Fruit fly (Drosophila melanogaster) whole organism, prepupa: ENCODE data around the gene NitFhit.

ENCODE experiments used
- Blimp-1 ChIP-seq: fragments of 200-800 bp; sonication (Bioruptor generic); optimal IDR thresholded peaks from 3 replicates; lab custom pipeline; 2017; ENCODE audit warnings: missing biosample characterization, missing genetic modification characterization, mild to moderate bottlenecking, moderate library complexity, missing genetic modification reagents
- CG10669 ChIP-seq: fragments of 200-800 bp; sonication (Bioruptor generic); optimal IDR thresholded peaks from 3 replicates; lab custom pipeline; 2018; ENCODE audit warnings: missing biosample characterization, mild to moderate bottlenecking, missing genetic modification characterization, moderate library complexity
- CG11294 ChIP-seq: fragments of 200-800 bp; sonication (Bioruptor generic); IDR thresholded peaks from 2 replicates; pipeline ENCODE4 v1.3.6; 2022; ENCODE audit warnings: missing biosample characterization, missing genetic modification characterization
- CG11762 ChIP-seq: fragments of 200-800 bp; sonication (Bioruptor generic); optimal IDR thresholded peaks from 3 replicates; lab custom pipeline; 2016; ENCODE audit warnings: missing biosample characterization, missing genetic modification characterization; ENCODE audit not compliant: insufficient read depth
- CG11902 ChIP-seq: fragments of 200-800 bp; sonication (Bioruptor generic); optimal IDR thresholded peaks from 3 replicates; lab custom pipeline; 2016; ENCODE audit warnings: missing biosample characterization, missing genetic modification characterization
- CG15336 ChIP-seq: fragments of 200-800 bp; sonication (Bioruptor generic); IDR thresholded peaks from 2 replicates; pipeline ENCODE4 v1.3.6; 2022; ENCODE audit warnings: missing biosample characterization, missing genetic modification characterization
- CG1621 ChIP-seq: fragments of 200-800 bp; sonication (Bioruptor generic); optimal IDR thresholded peaks from 3 replicates; lab custom pipeline; 2018; ENCODE audit warnings: missing biosample characterization, mild to moderate bottlenecking, missing genetic modification characterization
- CG3032 ChIP-seq: fragments of 200-800 bp; optimal IDR thresholded peaks from 2 replicates; lab custom pipeline; 2019; ENCODE audit warnings: missing biosample characterization, mild to moderate bottlenecking, missing genetic modification characterization, moderate library complexity
- CG31627 ChIP-seq: fragments of 200-800 bp; sonication (Bioruptor generic); optimal IDR thresholded peaks from 3 replicates; lab custom pipeline; 2016; ENCODE audit warnings: missing biosample characterization, missing genetic modification characterization
- CG34406 ChIP-seq: fragments of 200-800 bp; sonication (Bioruptor generic); optimal IDR thresholded peaks from 3 replicates; lab custom pipeline; 2016; ENCODE audit warnings: missing biosample characterization, missing genetic modification characterization
- CG6163 ChIP-seq: fragments of 200-800 bp; sonication (Bioruptor generic); IDR thresholded peaks from 3 replicates; pipeline ENCODE4 v1.3.6; 2022; ENCODE audit warnings: missing biosample characterization, missing genetic modification characterization
- CG6276 ChIP-seq: fragments of 200-800 bp; sonication (Bioruptor generic); optimal IDR thresholded peaks from 2 replicates; lab custom pipeline; 2017; ENCODE audit warnings: missing biosample characterization, mild to moderate bottlenecking, missing genetic modification characterization
- CG6792 ChIP-seq: fragments of 200-800 bp; sonication (Bioruptor generic); optimal IDR thresholded peaks from 3 replicates; lab custom pipeline; 2016; ENCODE audit warnings: missing biosample characterization, missing genetic modification characterization
- CG6808 ChIP-seq: fragments of 200-800 bp; sonication (Bioruptor generic); optimal IDR thresholded peaks from 3 replicates; lab custom pipeline; 2017; ENCODE audit warnings: missing biosample characterization, missing genetic modification characterization, mild to moderate bottlenecking, moderate library complexity, missing genetic modification reagents
- CG7368 ChIP-seq: fragments of 200-800 bp; sonication (Bioruptor generic); optimal IDR thresholded peaks from 3 replicates; lab custom pipeline; 2016; ENCODE audit warnings: missing biosample characterization, missing genetic modification characterization
- CG8319 ChIP-seq: fragments of 200-800 bp; sonication (Bioruptor generic); optimal IDR thresholded peaks from 3 replicates; lab custom pipeline; 2016; ENCODE audit warnings: missing biosample characterization, missing genetic modification characterization
- CG9139 ChIP-seq: fragments of 200-800 bp; sonication (Bioruptor generic); optimal IDR thresholded peaks from 3 replicates; lab custom pipeline; 2017; ENCODE audit warnings: missing biosample characterization, mild to moderate bottlenecking, missing genetic modification characterization
- Eip75B ChIP-seq: fragments of 200-800 bp; sonication (Bioruptor generic); optimal IDR thresholded peaks from 3 replicates; lab custom pipeline; 2016; ENCODE audit warnings: missing biosample characterization, missing genetic modification characterization
- Eip78C ChIP-seq: fragments of 200-800 bp; sonication (Bioruptor generic); peaks from one replicate; lab custom pipeline; 2016; ENCODE audit warnings: missing biosample characterization, missing genetic modification characterization
- Eip93F ChIP-seq: fragments of 200-800 bp; sonication (Bioruptor generic); optimal IDR thresholded peaks from 2 replicates; lab custom pipeline; 2016; ENCODE audit warnings: missing biosample characterization, mild to moderate bottlenecking, missing genetic modification characterization
- Ets96B ChIP-seq: fragments of 200-800 bp; optimal IDR thresholded peaks from 2 replicates; lab custom pipeline; 2019; ENCODE audit warnings: missing biosample characterization, mild to moderate bottlenecking, missing genetic modification characterization, moderate library complexity
- Gug ChIP-seq: fragments of 200-800 bp; sonication (Bioruptor generic); IDR thresholded peaks from 2 replicates; pipeline ENCODE4 v1.3.6; 2022; ENCODE audit warnings: missing biosample characterization, missing genetic modification characterization
- Hr38 ChIP-seq: sonication (Bioruptor generic); optimal IDR thresholded peaks from 2 replicates; lab custom pipeline; 2016; ENCODE audit warnings: missing biosample characterization, missing genetic modification characterization
- Hr39 ChIP-seq: fragments of 200-800 bp; sonication (Bioruptor generic); optimal IDR thresholded peaks from 2 replicates; lab custom pipeline; 2016; ENCODE audit warnings: missing biosample characterization, missing genetic modification characterization
- Lpt ChIP-seq: fragments of 200-800 bp; sonication (Bioruptor generic); optimal IDR thresholded peaks from 3 replicates; lab custom pipeline; 2016; ENCODE audit warnings: missing biosample characterization, missing genetic modification characterization
- OdsH ChIP-seq: fragments of 200-800 bp; sonication (Bioruptor generic); optimal IDR thresholded peaks from 3 replicates; lab custom pipeline; 2016; ENCODE audit warnings: missing biosample characterization, missing genetic modification characterization
- Smox ChIP-seq: fragments of 200-800 bp; sonication (Bioruptor generic); optimal IDR thresholded peaks from 3 replicates; lab custom pipeline; 2016; ENCODE audit warnings: missing biosample characterization, missing genetic modification characterization
- Sox15 ChIP-seq: fragments of 200-800 bp; sonication (Bioruptor generic); optimal IDR thresholded peaks from 3 replicates; lab custom pipeline; 2016; ENCODE audit warnings: missing biosample characterization, missing genetic modification characterization
- achi ChIP-seq: fragments of 200-800 bp; sonication (Bioruptor generic); optimal IDR thresholded peaks from 3 replicates; lab custom pipeline; 2016; ENCODE audit warnings: missing biosample characterization, missing genetic modification characterization
- cyc ChIP-seq: fragments of 200-800 bp; sonication (Bioruptor generic); optimal IDR thresholded peaks from 3 replicates; lab custom pipeline; 2016; ENCODE audit warnings: missing biosample characterization, missing genetic modification characterization
- dac ChIP-seq: fragments of 200-800 bp; sonication (Bioruptor generic); optimal IDR thresholded peaks from 2 replicates; lab custom pipeline; 2017; ENCODE audit warnings: missing biosample characterization, mild to moderate bottlenecking, missing genetic modification characterization
- dsx ChIP-seq: fragments of 200-800 bp; optimal IDR thresholded peaks from 3 replicates; lab custom pipeline; 2019; ENCODE audit warnings: missing biosample characterization, mild to moderate bottlenecking, missing genetic modification characterization, moderate library complexity; ENCODE audit not compliant: poor library complexity, severe bottlenecking
- fd59A ChIP-seq: fragments of 200-800 bp; sonication (Bioruptor generic); optimal IDR thresholded peaks from 2 replicates; lab custom pipeline; 2017; ENCODE audit warnings: missing biosample characterization, mild to moderate bottlenecking, missing genetic modification characterization, missing genetic modification reagents
- fd85E ChIP-seq: fragments of 200-800 bp; sonication (Bioruptor generic); optimal IDR thresholded peaks from 3 replicates; lab custom pipeline; 2016; ENCODE audit warnings: missing biosample characterization, missing genetic modification characterization
- fkh ChIP-seq: fragments of 200-800 bp; sonication (Bioruptor generic); optimal IDR thresholded peaks from 3 replicates; lab custom pipeline; 2017; ENCODE audit warnings: missing biosample characterization, mild to moderate bottlenecking, missing genetic modification characterization, moderate library complexity
- lz ChIP-seq: fragments of 200-800 bp; sonication (Bioruptor generic); optimal IDR thresholded peaks from 3 replicates; lab custom pipeline; 2016; ENCODE audit warnings: missing biosample characterization, missing genetic modification characterization
- net ChIP-seq: fragments of 200-800 bp; sonication (Bioruptor generic); optimal IDR thresholded peaks from 3 replicates; lab custom pipeline; 2016; ENCODE audit warnings: missing biosample characterization, missing genetic modification characterization
- pdm3 ChIP-seq: fragments of 200-800 bp; sonication (Bioruptor generic); optimal IDR thresholded peaks from 3 replicates; lab custom pipeline; 2016; ENCODE audit warnings: missing biosample characterization, missing genetic modification characterization
- salr ChIP-seq, 2 experiments: fragments of 200-800 bp; sonication (Bioruptor generic); optimal IDR thresholded peaks; 3 replicates each; lab custom pipeline; 2016 to 2018; ENCODE audit warnings: missing biosample characterization in 2 of 2, missing genetic modification characterization in 2 of 2, mild to moderate bottlenecking in 1 of 2
- spab ChIP-seq: fragments of 200-800 bp; sonication (Bioruptor generic); optimal IDR thresholded peaks from 2 replicates; lab custom pipeline; 2017; ENCODE audit warnings: missing biosample characterization, mild to moderate bottlenecking, missing genetic modification characterization, missing genetic modification reagents
- ss ChIP-seq, 2 experiments: fragments of 200-800 bp; sonication (Bioruptor generic); optimal IDR thresholded peaks; 2 replicates in 1 of 2; 3 replicates in 1 of 2; lab custom pipeline; 2017 to 2018; ENCODE audit warnings: mild to moderate bottlenecking in 2 of 2, missing biosample characterization in 2 of 2, missing genetic modification characterization in 2 of 2, moderate library complexity in 1 of 2
- svp ChIP-seq: fragments of 200-800 bp; sonication (Bioruptor generic); peaks from one replicate; lab custom pipeline; 2016; ENCODE audit warnings: missing biosample characterization, missing genetic modification characterization
- topi ChIP-seq: fragments of 200-800 bp; sonication (Bioruptor generic); optimal IDR thresholded peaks from 3 replicates; lab custom pipeline; 2016; ENCODE audit warnings: missing biosample characterization, missing genetic modification characterization

NitFhit gene

DNA sequence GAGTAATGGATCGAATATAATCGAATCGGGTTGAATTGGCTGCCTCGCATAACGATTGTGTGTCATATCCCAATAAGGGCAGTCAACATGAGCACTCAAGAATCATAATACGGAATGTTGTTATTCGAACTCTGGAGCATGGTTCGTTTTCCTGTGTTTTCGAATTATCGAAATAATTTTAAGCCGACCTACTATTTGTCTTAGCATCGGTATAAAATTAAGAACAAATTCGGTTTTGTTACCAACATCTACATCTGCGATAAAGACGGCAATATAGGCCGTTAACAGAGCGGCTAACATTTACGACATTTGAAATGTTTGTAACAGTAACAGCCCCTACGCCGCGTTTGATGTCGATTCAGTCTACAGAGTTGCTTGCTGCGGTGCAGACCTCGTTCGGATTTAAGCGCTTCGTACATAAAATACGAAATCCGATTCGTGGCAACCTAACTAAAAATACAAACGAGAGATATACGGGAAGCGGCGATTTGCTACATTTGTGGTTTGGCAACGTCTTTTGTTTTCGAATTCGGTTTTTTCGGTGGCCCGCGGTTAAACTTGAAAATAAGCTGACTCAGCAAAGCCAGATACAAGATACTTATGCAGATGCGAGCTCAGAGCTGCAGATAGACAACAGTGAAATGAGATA, 43.0 kb upstream of the NitFhit start (continued):
- TF ChIP-seq Hr39: no peak
- TF ChIP-seq, all 60 proteins: peak for 12

DNA sequence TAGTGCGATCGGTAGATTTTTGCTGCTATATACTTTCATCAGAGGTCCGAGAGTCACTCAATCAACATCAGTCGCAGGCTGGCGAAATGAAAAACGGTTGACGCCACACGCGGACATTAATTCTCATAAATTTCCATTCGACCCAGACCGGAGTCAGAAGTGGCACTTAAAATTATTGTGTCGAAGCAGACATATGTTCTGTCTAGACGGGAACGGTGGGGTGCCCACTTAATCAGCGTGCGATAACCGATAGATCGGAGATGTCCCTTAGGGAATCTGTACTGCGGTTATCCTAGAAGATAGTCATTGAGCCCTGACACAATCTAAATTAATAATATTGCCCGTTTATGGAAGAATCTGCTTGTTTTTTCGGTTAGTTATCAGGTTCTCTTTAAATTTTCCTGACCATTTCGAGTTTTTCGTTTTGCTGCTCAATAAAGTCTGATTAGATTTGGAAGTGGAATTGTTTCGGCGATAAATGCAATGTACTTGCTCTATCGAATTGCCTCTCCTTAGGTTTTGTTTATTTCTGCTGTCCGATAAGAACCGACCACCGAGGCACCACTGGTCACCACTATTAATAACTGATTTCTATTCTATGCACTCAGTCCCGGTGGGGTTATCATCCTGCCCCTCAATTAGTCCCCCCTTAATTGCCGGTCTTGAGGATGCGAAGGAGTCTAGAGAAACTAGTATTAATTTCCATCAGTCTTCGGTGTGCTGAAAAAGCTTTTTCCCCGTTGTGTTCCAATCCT, 41.5 kb upstream of the NitFhit start:
- TF ChIP-seq CG31627 (GFP tag; lab: Kevin White, UChicago): no peak
- TF ChIP-seq Hr39: no peak
- TF ChIP-seq Hr38 (GFP tag; lab: Kevin White, UChicago): no peak
- no peak for TF ChIP-seq Gug (GFP tag; lab: Robert Waterston, UW)
- TF ChIP-seq ss (GFP tag; optimal IDR thresholded peaks at IDR 0.05; lab: Kevin White, UChicago): no peak
- TF ChIP-seq CG1621 (tag; lab: Kevin White, UChicago): no peak
- TF ChIP-seq fkh (GFP tag; lab: Kevin White, UChicago): no peak
- TF ChIP-seq dac (GFP tag; lab: Kevin White, UChicago): no peak
- no peak for TF ChIP-seq CG6808 (GFP tag; lab: Kevin White, UChicago)
- no peak for TF ChIP-seq fd59A (GFP tag; lab: Kevin White, UChicago)
- TF ChIP-seq CG6163 (GFP tag; lab: Robert Waterston, UW): no peak
- TF ChIP-seq cyc (GFP tag; lab: Kevin White, UChicago): no peak
- TF ChIP-seq salr (GFP tag; optimal IDR thresholded peaks at IDR 0.05; lab: Kevin White, UChicago): no peak

- TF ChIP-seq CG15336 (GFP tag; lab: Robert Waterston, UW) (peak; percentile 55), Eip75B (peak; percentile 63), OdsH (GFP tag; lab: Kevin White, UChicago) (peak; percentile 47), CG9139 (no peak), Ets96B (tag; lab: Kevin White, UChicago) (peak; percentile 45), CG31627 (GFP tag; lab: Kevin White, UChicago) (peak; percentile 35), Smox (GFP tag; lab: Kevin White, UChicago) (peak; percentile 26), CG11294 (GFP tag; lab: Robert Waterston, UW) (no peak; the same call in 1 of the 2 replicates), net (peak; percentile 45), CG7368 (peak; percentile 46), achi (GFP tag; lab: Kevin White, UChicago) (peak; percentile 34), CG34406 (GFP tag; lab: Kevin White, UChicago) (peak; percentile 21), cyc (GFP tag; lab: Kevin White, UChicago) (peak; percentile 46), dsx (GFP tag; lab: Kevin White, UChicago) (peak; percentile 45), Blimp-1 (GFP tag; lab: Kevin White, UChicago) (no peak), lz (GFP tag; lab: Kevin White, UChicago) (peak; percentile 54), fkh (GFP tag; lab: Kevin White, UChicago) (peak; percentile 64), topi (GFP tag; lab: Kevin White, UChicago) (peak; percentile 50), salr (GFP tag; optimal IDR thresholded peaks at IDR 0.05; lab: Kevin White, UChicago) (peak in 1 of 2 experiments; percentile 23), fd59A (GFP tag; lab: Kevin White, UChicago) (peak; percentile 26), Sox15 (GFP tag; lab: Kevin White, UChicago) (peak; percentile 9), svp (GFP tag; lab: Kevin White, UChicago) (peak; percentile 81), pdm3 (GFP tag; lab: Kevin White, UChicago) (no peak), Eip78C (peak; percentile 91), fd85E (GFP tag; lab: Kevin White, UChicago) (no peak), CG6276 (GFP tag; lab: Kevin White, UChicago) (peak; percentile 62), Lpt (peak; percentile 60), CG3032 (peak; percentile 29), Eip93F (no peak), CG10669 (peak; percentile 34), CG8319 (GFP tag; lab: Kevin White, UChicago) (no peak), spab (GFP tag; lab: Kevin White, UChicago) (no peak), CG11902 (GFP tag; lab: Kevin White, UChicago) (peak; percentile 24), CG11762 (GFP tag; lab: Kevin White, UChicago) (no peak), CG6792 (GFP tag; lab: Kevin White, UChicago) (peak; percentile 59)
Measured at dm6 chr3L:165981-166788, 37.3 kb upstream of the NitFhit start.
